Fruit fly (Drosophila melanogaster): ENCODE results near the gene Ugt36A1.

The Ugt36A1 gene

DNA sequence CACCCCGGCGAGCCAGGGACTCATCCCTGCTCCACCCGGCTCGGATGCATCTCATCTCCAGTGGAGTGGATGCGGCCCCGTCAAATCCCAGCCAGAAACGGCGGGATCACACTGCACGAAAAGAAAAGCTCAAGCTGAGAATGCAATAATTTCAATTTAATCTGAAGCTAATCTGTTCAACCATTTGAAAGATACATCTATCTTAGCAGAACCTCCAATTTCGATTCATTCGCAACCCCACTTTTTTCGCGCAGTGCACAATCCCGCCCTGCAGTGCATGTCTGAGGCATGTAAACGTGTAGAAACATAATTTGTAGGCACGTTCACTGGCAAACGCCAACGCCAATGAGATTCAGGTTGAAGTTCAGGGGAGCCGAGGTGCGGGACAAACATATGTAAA, 20.4 kb upstream of the Ugt36A1 start (continued):
- TF ChIP-seq gt (GFP tag; IDR thresholded peaks at IDR 0.05) (no peak), sisA (GFP tag; IDR thresholded peaks at IDR 0.05) (peak; percentile 77), CG2712 (tag; optimal IDR thresholded peaks at IDR 0.05) (peak; percentile 72), CG12744 (GFP tag; optimal IDR thresholded peaks at IDR 0.05) (no peak), unc-4 (GFP tag; IDR thresholded peaks at IDR 0.05; ENCODE audit: partially characterized antibody) (no peak), D (optimal IDR thresholded peaks at IDR 0.05) (no peak), D (GFP tag; optimal IDR thresholded peaks at IDR 0.05) (peak; percentile 38), lmd (GFP tag; IDR thresholded peaks at IDR 0.05) (peak; percentile 62), Dbx (GFP tag; IDR thresholded peaks at IDR 0.05) (no peak), CG13296 (GFP tag; optimal IDR thresholded peaks at IDR 0.05) (no peak), nom (GFP tag; optimal IDR thresholded peaks at IDR 0.05) (no peak), CkIIα-i1 (GFP tag; IDR thresholded peaks at IDR 0.05) (no peak), CG17186 (GFP tag; optimal IDR thresholded peaks at IDR 0.05) (no peak), gfzf (GFP tag; optimal IDR thresholded peaks at IDR 0.05) (no peak), wor (GFP tag; IDR thresholded peaks at IDR 0.05) (peak; percentile 29; the same call in 1 of the 2 replicates), ab (GFP tag; optimal IDR thresholded peaks at IDR 0.05) (no peak), CG1529 (GFP tag; optimal IDR thresholded peaks at IDR 0.05) (peak; percentile 11), ase (GFP tag; IDR thresholded peaks at IDR 0.05) (0 out of 3 replicates have a peak, but pooled peaks have one; percentile 36), Nf-YC (tag; optimal IDR thresholded peaks at IDR 0.05) (no peak), CG2875 (GFP tag; optimal IDR thresholded peaks at IDR 0.05) (peak; percentile 48), seq (GFP tag; IDR thresholded peaks at IDR 0.05) (0 out of 2 replicates have a peak, but pooled peaks have one; percentile 11), pnt (GFP tag; optimal IDR thresholded peaks at IDR 0.05) (peak; percentile 59), Dll (GFP tag; IDR thresholded peaks at IDR 0.05; ENCODE audit: partially characterized antibody) (no peak), Bteb2 (GFP tag; optimal IDR thresholded peaks at IDR 0.05) (no peak), h (optimal IDR thresholded peaks at IDR 0.05) (no peak), CG10209 (GFP tag; optimal IDR thresholded peaks at IDR 0.05) (peak; percentile 36), dimm (GFP tag; IDR thresholded peaks at IDR 0.05) (0 out of 2 replicates have a peak, but pooled peaks have one; percentile 56), YL-1 (GFP tag; optimal IDR thresholded peaks at IDR 0.05) (no peak), CG17802 (tag; optimal IDR thresholded peaks at IDR 0.05) (peak; percentile 12), B-H2 (GFP tag; optimal IDR thresholded peaks at IDR 0.05) (no peak), CG7963 (GFP tag; IDR thresholded peaks at IDR 0.05; ENCODE audit: partially characterized antibody) (no peak), CG42726 (GFP tag; IDR thresholded peaks at IDR 0.05; ENCODE audit: partially characterized antibody) (no peak), CG31365 (tag; optimal IDR thresholded peaks at IDR 0.05) (no peak), CG18619 (GFP tag; optimal IDR thresholded peaks at IDR 0.05) (no peak), Ets97D (GFP tag; optimal IDR thresholded peaks at IDR 0.05) (no peak), E2f2 (GFP tag; IDR thresholded peaks at IDR 0.05) (no peak), en (GFP tag; optimal IDR thresholded peaks at IDR 0.05) (no peak), sob (GFP tag; IDR thresholded peaks at IDR 0.05) (peak; percentile 72; the same call in 1 of the 2 replicates), Ets65A (GFP tag) (peak; percentile 88), CG7987 (GFP tag; optimal IDR thresholded peaks at IDR 0.05) (no peak), dysf (GFP tag; IDR thresholded peaks at IDR 0.05) (peak; percentile 63; the same call in 2 of the 3 replicates), CG12219 (GFP tag; optimal IDR thresholded peaks at IDR 0.05) (peak; percentile 25), esg (GFP tag; conservative IDR thresholded peaks at IDR 0.05) (peak; percentile 67), CG18011 (GFP tag; optimal IDR thresholded peaks at IDR 0.05) (no peak), gem (tag; optimal IDR thresholded peaks at IDR 0.05) (peak; percentile 60), pita (GFP tag; optimal IDR thresholded peaks at IDR 0.05) (no peak), sd (tag; optimal IDR thresholded peaks at IDR 0.05) (no peak), CG34422 (GFP tag; IDR thresholded peaks at IDR 0.05) (no peak; the same call in 2 of the 3 replicates), Trl (optimal IDR thresholded peaks at IDR 0.05) (no peak), Trl (GFP tag; optimal IDR thresholded peaks at IDR 0.05) (peak; percentile 29), CG2202 (tag; optimal IDR thresholded peaks at IDR 0.05) (peak; percentile 18), Hr39 (optimal IDR thresholded peaks at IDR 0.05) (no peak)
